Worm (Caenorhabditis elegans) whole organism, L4 larva: Measurements from ENCODE around the gene R05G6.3.

ENCODE experiments used
- F37D6.2 ChIP-seq: sonication (generic microtip); optimal IDR thresholded peaks from 2 replicates; lab custom pipeline; 2016; ENCODE audit warnings: mild to moderate bottlenecking, missing genetic modification characterization, missing compliant biosample characterization
- F44E2.7 ChIP-seq: fragments of 200-800 bp; sonication (Bioruptor generic); IDR thresholded peaks from 2 replicates; pipeline ENCODE4 v2.1.2; 2022; ENCODE audit warnings: missing genetic modification characterization, missing compliant biosample characterization
- F49E8.2 ChIP-seq: sonication (generic microtip); optimal IDR thresholded peaks from 2 replicates; lab custom pipeline; 2016; ENCODE audit warnings: missing compliant biosample characterization, mild to moderate bottlenecking, missing genetic modification characterization, borderline replicate concordance
- T26A8.4 ChIP-seq: fragments of 200-800 bp; sonication (Bioruptor generic); IDR thresholded peaks from 2 replicates; pipeline ENCODE4 v1.3.6; 2022; ENCODE audit warnings: missing genetic modification characterization, missing compliant biosample characterization
- Y48G9A.11 ChIP-seq: fragments of 200-800 bp; sonication (Bioruptor generic); IDR thresholded peaks from 2 replicates; pipeline ENCODE4 v1.3.6; 2022; ENCODE audit warnings: missing genetic modification reagents, missing genetic modification characterization, missing compliant biosample characterization
- aha-1 ChIP-seq: fragments of 150-350 bp; peaks from one replicate; lab custom pipeline; 2014; ENCODE audit warnings: missing biosample characterization, missing genetic modification characterization
- ceh-20 ChIP-seq: fragments of 200-800 bp; sonication (Bioruptor generic); IDR thresholded peaks from 2 replicates; pipeline ENCODE4 v1.3.6; 2022; ENCODE audit warnings: missing genetic modification reagents, missing genetic modification characterization, missing compliant biosample characterization
- ceh-32 ChIP-seq: sonication (generic microtip); optimal IDR thresholded peaks from 2 replicates; lab custom pipeline; 2016; ENCODE audit warnings: mild to moderate bottlenecking, missing genetic modification characterization, missing compliant biosample characterization; ENCODE audit not compliant: poor library complexity
- ces-1 ChIP-seq: fragments of 150-350 bp; sonication (generic microtip); optimal IDR thresholded peaks from 4 replicates; lab custom pipeline; 2014; ENCODE audit warnings: missing biosample characterization, missing genetic modification reagents, missing genetic modification characterization
- daf-16 ChIP-seq, 3 experiments: sonication (generic microtip); optimal IDR thresholded peaks; 2 replicates each; lab custom pipeline; 2016 to 2017; ENCODE audit warnings: missing genetic modification characterization in 3 of 3, missing genetic modification reagents in 3 of 3, mild to moderate bottlenecking in 2 of 3, missing compliant biosample characterization in 2 of 3, missing biosample characterization in 1 of 3, moderate library complexity in 1 of 3
- dmd-8 ChIP-seq: fragments of 200-800 bp; sonication (Bioruptor generic); IDR thresholded peaks from 2 replicates; pipeline ENCODE4 v1.3.6; 2022; ENCODE audit warnings: missing genetic modification characterization, missing compliant biosample characterization
- dmd-9 ChIP-seq: fragments of 200-800 bp; sonication (Bioruptor generic); IDR thresholded peaks from 2 replicates; pipeline ENCODE4 v1.3.6; 2022; ENCODE audit warnings: missing genetic modification reagents, missing genetic modification characterization, missing compliant biosample characterization
- dpl-1 ChIP-seq: fragments of 150-350 bp; optimal IDR thresholded peaks from 2 replicates; lab custom pipeline; 2014; ENCODE audit warnings: missing biosample characterization, missing genetic modification reagents, missing genetic modification characterization
- egl-43 ChIP-seq: fragments of 200-800 bp; sonication (Bioruptor generic); IDR thresholded peaks from 2 replicates; pipeline ENCODE4 v1.3.6; 2022; ENCODE audit warnings: missing genetic modification reagents, missing genetic modification characterization, missing compliant biosample characterization
- hlh-30 ChIP-seq: sonication (generic microtip); optimal IDR thresholded peaks from 2 replicates; lab custom pipeline; 2017; ENCODE audit warnings: antibody characterized with exemption, mild to moderate bottlenecking, missing genetic modification characterization, missing compliant biosample characterization; ENCODE audit not compliant: insufficient read depth
- hmg-1.1 ChIP-seq: fragments of 200-800 bp; sonication (Bioruptor generic); IDR thresholded peaks from 2 replicates; pipeline ENCODE4 v1.3.6; 2022; ENCODE audit warnings: missing genetic modification reagents, missing genetic modification characterization, missing compliant biosample characterization
- lin-13 ChIP-seq: fragments of 150-350 bp; optimal IDR thresholded peaks from 2 replicates; lab custom pipeline; 2014; ENCODE audit warnings: missing biosample characterization, missing genetic modification reagents, missing genetic modification characterization
- lin-38 ChIP-seq: fragments of 200-800 bp; sonication (Bioruptor generic); IDR thresholded peaks from 2 replicates; pipeline ENCODE4 v1.3.6; 2022; ENCODE audit warnings: missing genetic modification reagents, missing genetic modification characterization, missing compliant biosample characterization
- lsy-2 ChIP-seq, 2 experiments: fragments of 150-350 bp in 1 of 2; sonication (generic microtip) in 1 of 2; optimal IDR thresholded peaks; 2 replicates each; lab custom pipeline; 2014 to 2017; ENCODE audit warnings: missing biosample characterization in 2 of 2, missing genetic modification characterization in 2 of 2
- mes-2 ChIP-seq: sonication (generic microtip); optimal IDR thresholded peaks from 2 replicates; lab custom pipeline; 2016; ENCODE audit warnings: missing genotype, mild to moderate bottlenecking, missing genetic modification characterization, missing compliant biosample characterization; ENCODE audit not compliant: poor library complexity, severe bottlenecking
- mxl-2 ChIP-seq: fragments of 200-800 bp; sonication (Bioruptor generic); conservative IDR thresholded peaks from 2 replicates; pipeline ENCODE4 v1.3.6; 2022; ENCODE audit warnings: missing genetic modification reagents, missing genetic modification characterization, missing compliant biosample characterization
- mxl-3 ChIP-seq: fragments of 200-800 bp; sonication (Bioruptor generic); optimal IDR thresholded peaks from 2 replicates; lab custom pipeline; 2018; ENCODE audit warnings: mild to moderate bottlenecking, missing genetic modification characterization, missing compliant biosample characterization
- nhr-10 ChIP-seq: fragments of 150-350 bp; optimal IDR thresholded peaks from 2 replicates; lab custom pipeline; 2014; ENCODE audit warnings: missing biosample characterization, missing genetic modification characterization
- nhr-102 ChIP-seq: sonication (generic microtip); optimal IDR thresholded peaks from 2 replicates; lab custom pipeline; 2016; ENCODE audit warnings: mild to moderate bottlenecking, missing genetic modification characterization, moderate library complexity, missing compliant biosample characterization
- nhr-111 ChIP-seq: fragments of 200-800 bp; sonication (Bioruptor generic); optimal IDR thresholded peaks from 2 replicates; lab custom pipeline; 2018; ENCODE audit warnings: mild to moderate bottlenecking, missing genetic modification characterization, missing compliant biosample characterization
- nhr-25 ChIP-seq: sonication (generic microtip); optimal IDR thresholded peaks from 2 replicates; lab custom pipeline; 2017; ENCODE audit warnings: missing genetic modification characterization, mild to moderate bottlenecking, missing compliant biosample characterization, antibody characterized with exemption, moderate library complexity, borderline replicate concordance; ENCODE audit not compliant: insufficient read depth
- nhr-42 ChIP-seq: fragments of 200-800 bp; sonication (Bioruptor generic); IDR thresholded peaks from 2 replicates; pipeline ENCODE4 v1.3.6; 2022; ENCODE audit warnings: missing genetic modification characterization, missing compliant biosample characterization
- nhr-48 ChIP-seq: sonication (generic microtip); optimal IDR thresholded peaks from 2 replicates; lab custom pipeline; 2016; ENCODE audit warnings: mild to moderate bottlenecking, missing genetic modification characterization, missing compliant biosample characterization
- nhr-6 ChIP-seq: fragments of 150-350 bp; optimal IDR thresholded peaks from 2 replicates; lab custom pipeline; 2014; ENCODE audit warnings: missing biosample characterization, missing genetic modification characterization
- nhr-76 ChIP-seq: fragments of 150-350 bp; optimal IDR thresholded peaks from 2 replicates; lab custom pipeline; 2014; ENCODE audit warnings: missing biosample characterization, missing genetic modification characterization
- pha-4 ChIP-seq, 2 experiments: fragments of 150-350 bp in 1 of 2; fragments of 200-800 bp in 1 of 2; sonication (Bioruptor generic) in 1 of 2; IDR thresholded peaks in 1 of 2; optimal IDR thresholded peaks in 1 of 2; 2 replicates each; pipeline versions ENCODE4 v1.3.6 to Lab custom; 2014 to 2022; ENCODE audit warnings: missing genetic modification characterization in 2 of 2, missing genetic modification reagents in 2 of 2, missing biosample characterization in 1 of 2, missing compliant biosample characterization in 1 of 2
- php-3 ChIP-seq: fragments of 200-800 bp; sonication (Bioruptor generic); IDR thresholded peaks from 2 replicates; pipeline ENCODE4 v1.3.6; 2022; ENCODE audit warnings: missing genetic modification reagents, missing genetic modification characterization, missing compliant biosample characterization
- rbr-2 ChIP-seq: sonication (generic microtip); optimal IDR thresholded peaks from 2 replicates; lab custom pipeline; 2016; ENCODE audit warnings: missing genotype, missing genetic modification characterization, missing compliant biosample characterization
- saeg-2 ChIP-seq: fragments of 200-800 bp; sonication (Bioruptor generic); IDR thresholded peaks from 2 replicates; pipeline ENCODE4 v1.3.6; 2022; ENCODE audit warnings: missing genetic modification reagents, missing genetic modification characterization, missing compliant biosample characterization
- set-16 ChIP-seq: fragments of 200-800 bp; sonication (Bioruptor generic); IDR thresholded peaks from 2 replicates; pipeline ENCODE4 v1.3.6; 2022; ENCODE audit warnings: missing genetic modification reagents, missing genetic modification characterization, missing compliant biosample characterization
- tra-1 ChIP-seq: fragments of 200-800 bp; sonication (Bioruptor generic); IDR thresholded peaks from 2 replicates; pipeline ENCODE4 v1.3.6; 2022; ENCODE audit warnings: missing genetic modification reagents, missing genetic modification characterization, missing compliant biosample characterization
- unc-62 ChIP-seq, 3 experiments: fragments of 150-350 bp in 1 of 3; sonication (generic microtip); optimal IDR thresholded peaks in 2 of 3; peaks in 1 of 3; 1 replicate in 1 of 3; 2 replicates in 2 of 3; lab custom pipeline; 2014 to 2017; ENCODE audit warnings: missing biosample characterization in 3 of 3, missing genetic modification characterization in 3 of 3, missing genetic modification reagents in 3 of 3, missing genotype in 1 of 3
- vab-7 ChIP-seq: fragments of 200-800 bp; sonication (Bioruptor generic); IDR thresholded peaks from 2 replicates; pipeline ENCODE4 v1.3.6; 2022; ENCODE audit warnings: missing genetic modification reagents, missing genetic modification characterization, missing compliant biosample characterization
- zip-2 ChIP-seq: fragments of 150-350 bp; optimal IDR thresholded peaks from 2 replicates; lab custom pipeline; 2014; ENCODE audit warnings: missing biosample characterization, missing genetic modification characterization
- ztf-7 ChIP-seq: fragments of 150-350 bp; optimal IDR thresholded peaks from 2 replicates; lab custom pipeline; 2014; ENCODE audit warnings: missing biosample characterization, missing genetic modification characterization

The R05G6.3 gene

ce11 chrIV:7507841-7508509 lies 8.4 kb upstream of the R05G6.3 start, which contains the start of the genes vdac-1 and R05G6.5 (continued):
- TF ChIP-seq vab-7 (GFP tag; lab: Robert Waterston, UW) (peak; percentile 57), hlh-30 (tag; lab: Kevin White, UChicago) (peak; percentile 92), lin-38 (peak; percentile 67), nhr-42 (GFP tag; lab: Robert Waterston, UW) (peak; percentile 71; the same call in 1 of the 2 replicates), egl-43 (GFP tag; lab: Robert Waterston, UW) (no peak), ceh-20 (GFP tag; lab: Robert Waterston, UW) (peak; percentile 84), F44E2.7 (GFP tag; lab: Robert Waterston, UW) (0 out of 2 replicates have a peak, but pooled peaks have one; percentile 21), nhr-6 (peak; percentile 89), nhr-10 (tag; lab: Kevin White, UChicago) (peak; percentile 50), set-16 (GFP tag; lab: Robert Waterston, UW) (no peak), hmg-1.1 (GFP tag; lab: Robert Waterston, UW) (peak; percentile 71), T26A8.4 (peak; percentile 59), F37D6.2 (peak; percentile 13), nhr-102 (tag; lab: Kevin White, UChicago) (peak; percentile 60), ceh-32 (tag; lab: Kevin White, UChicago) (no peak), ztf-7 (peak; percentile 22), dmd-9 (no peak), zip-2 (peak; percentile 10), lin-13 (GFP tag; lab: Kevin White, UChicago) (peak; percentile 72), nhr-76 (tag; lab: Kevin White, UChicago) (no peak), mxl-3 (peak; percentile 99), saeg-2 (GFP tag; lab: Robert Waterston, UW) (0 out of 2 replicates have a peak, but pooled peaks have one; percentile 45), nhr-25 (peak; percentile 84), aha-1 (tag; lab: Kevin White, UChicago) (peak; percentile 83)

ce11 chrIV:7508850-7509249 lies 7.5 kb upstream of the R05G6.3 start:
- no peak for TF ChIP-seq mxl-3
- TF ChIP-seq mxl-2: no peak
- no peak for TF ChIP-seq daf-16 (GFP tag; optimal IDR thresholded peaks at IDR 0.05; lab: Kevin White, UChicago)
- TF ChIP-seq daf-16 (tag; optimal IDR thresholded peaks at IDR 0.05; lab: Kevin White, UChicago): peak; percentile 16
- TF ChIP-seq tra-1 (GFP tag; lab: Robert Waterston, UW): no peak
- no peak for TF ChIP-seq pha-4 (GFP tag; IDR thresholded peaks at IDR 0.05; lab: Robert Waterston, UW)
- no peak for TF ChIP-seq pha-4 (tag; optimal IDR thresholded peaks at IDR 0.05; lab: Kevin White, UChicago)
- TF ChIP-seq aha-1 (tag; lab: Kevin White, UChicago): no peak
- 0 out of 2 replicates have a peak, but pooled peaks have one; percentile 47 for TF ChIP-seq Y48G9A.11 (GFP tag; lab: Robert Waterston, UW)
- peak; percentile 9 for TF ChIP-seq F49E8.2 (tag; lab: Kevin White, UChicago)
- TF ChIP-seq mes-2 (tag; lab: Kevin White, UChicago): peak; percentile 48
- no peak for TF ChIP-seq nhr-111 (GFP tag; lab: Kevin White, UChicago)
- peak in 1 of 2 experiments; percentile 91 for TF ChIP-seq lsy-2 (tag; optimal IDR thresholded peaks at IDR 0.05; lab: Kevin White, UChicago)
- TF ChIP-seq unc-62 (GFP tag; optimal IDR thresholded peaks at IDR 0.05 in 1 of 2; lab: Kevin White, UChicago): peak in 1 of 2 experiments; percentile 38
- TF ChIP-seq unc-62 (tag; optimal IDR thresholded peaks at IDR 0.05; lab: Kevin White, UChicago): no peak
- no peak for TF ChIP-seq dmd-8 (GFP tag; lab: Robert Waterston, UW)
- TF ChIP-seq nhr-48: no peak
- TF ChIP-seq F37D6.2: no peak
- no peak for TF ChIP-seq ces-1 (GFP tag; lab: Kevin White, UChicago)
- no peak for TF ChIP-seq php-3 (GFP tag; lab: Robert Waterston, UW)
- no peak for TF ChIP-seq rbr-2 (tag; lab: Kevin White, UChicago)
- TF ChIP-seq dpl-1 (GFP tag; lab: Kevin White, UChicago): peak; percentile 27
- TF ChIP-seq lin-38: 0 out of 2 replicates have a peak, but pooled peaks have one; percentile 18
- TF ChIP-seq, all 104 proteins: peak for 8
